Worm (Caenorhabditis elegans) whole organism, young adult: ENCODE data around the gene C17A2.3.

ENCODE experiments used
- F49E8.2 ChIP-seq: sonication (generic microtip); optimal IDR thresholded peaks from 3 replicates; lab custom pipeline; 2017; ENCODE audit warnings: missing genetic modification characterization, mild to moderate bottlenecking, missing compliant biosample characterization, antibody characterized with exemption, moderate library complexity; ENCODE audit not compliant: insufficient read depth
- dpff-1 ChIP-seq: sonication (generic microtip); optimal IDR thresholded peaks from 2 replicates; lab custom pipeline; 2017; ENCODE audit warnings: mild to moderate bottlenecking, missing genetic modification characterization, missing compliant biosample characterization
- him-1 ChIP-seq: sonication (generic microtip); optimal IDR thresholded peaks from 2 replicates; lab custom pipeline; 2016; ENCODE audit warnings: missing genotype, missing genetic modification reagents, missing genetic modification characterization, missing compliant biosample characterization
- unc-130 ChIP-seq: sonication (generic microtip); optimal IDR thresholded peaks from 2 replicates; lab custom pipeline; 2016; ENCODE audit warnings: missing genetic modification reagents, missing genetic modification characterization, missing compliant biosample characterization
- xnd-1 ChIP-seq: sonication (generic microtip); optimal IDR thresholded peaks from 2 replicates; lab custom pipeline; 2016; ENCODE audit warnings: missing genotype, missing genetic modification reagents, missing genetic modification characterization, missing compliant biosample characterization

- TF ChIP-seq him-1 (tag; lab: Kevin White, UChicago), result no peak
- no peak for TF ChIP-seq dpff-1 (tag; lab: Kevin White, UChicago)
- no peak for TF ChIP-seq unc-130 (GFP tag; lab: Kevin White, UChicago)
- TF ChIP-seq F49E8.2 (tag; lab: Kevin White, UChicago), result no peak
- TF ChIP-seq xnd-1 (tag; lab: Kevin White, UChicago), result no peak
These were observed at the start of gene C17A2.3, which contains the start of gene C17A2.7 for ce11 chrII:3843305-3843704.
